Fruit fly (Drosophila melanogaster) whole organism, embryonic: ENCODE data around the gene dwg.

ENCODE experiments used
- CG4730 ChIP-seq: fragments of 200-800 bp; sonication (Bioruptor generic); IDR thresholded peaks from 2 replicates; pipeline ENCODE4 v1.3.6; 2022; ENCODE audit warnings: missing biosample characterization, missing genetic modification characterization
- YL-1 ChIP-seq: fragments of 200-800 bp; sonication (Bioruptor generic); optimal IDR thresholded peaks from 3 replicates; lab custom pipeline; 2017; ENCODE audit warnings: missing biosample characterization, mild to moderate bottlenecking, missing genetic modification characterization
- phol ChIP-seq: fragments of 200-800 bp; sonication (Bioruptor generic); optimal IDR thresholded peaks from 3 replicates; lab custom pipeline; 2018; ENCODE audit warnings: missing biosample characterization, mild to moderate bottlenecking, missing genetic modification characterization, moderate library complexity
- sna ChIP-seq: fragments of 200-800 bp; sonication (Bioruptor generic); IDR thresholded peaks from 2 replicates; pipeline ENCODE4 v1.3.6; 2022; ENCODE audit warnings: missing biosample characterization, missing genetic modification characterization; ENCODE audit not compliant: partially characterized antibody
- tap ChIP-seq: fragments of 200-800 bp; optimal IDR thresholded peaks from 3 replicates; lab custom pipeline; 2019; ENCODE audit warnings: missing biosample characterization, mild to moderate bottlenecking, missing genetic modification characterization, moderate library complexity

dm6 chrX:2707377-2708090, 20.0 kb upstream of the dwg start, which contains the start of gene CG2680:
- no peak for TF ChIP-seq sna (GFP tag; lab: Robert Waterston, UW)
- no peak for TF ChIP-seq phol (tag; lab: Kevin White, UChicago)
- no peak for TF ChIP-seq tap
- TF ChIP-seq CG4730 (GFP tag; lab: Robert Waterston, UW), result no peak
- no peak for TF ChIP-seq YL-1
